Fruit fly (Drosophila melanogaster): Measurements from ENCODE around the gene PolD1.

PolD1 gene

DNA sequence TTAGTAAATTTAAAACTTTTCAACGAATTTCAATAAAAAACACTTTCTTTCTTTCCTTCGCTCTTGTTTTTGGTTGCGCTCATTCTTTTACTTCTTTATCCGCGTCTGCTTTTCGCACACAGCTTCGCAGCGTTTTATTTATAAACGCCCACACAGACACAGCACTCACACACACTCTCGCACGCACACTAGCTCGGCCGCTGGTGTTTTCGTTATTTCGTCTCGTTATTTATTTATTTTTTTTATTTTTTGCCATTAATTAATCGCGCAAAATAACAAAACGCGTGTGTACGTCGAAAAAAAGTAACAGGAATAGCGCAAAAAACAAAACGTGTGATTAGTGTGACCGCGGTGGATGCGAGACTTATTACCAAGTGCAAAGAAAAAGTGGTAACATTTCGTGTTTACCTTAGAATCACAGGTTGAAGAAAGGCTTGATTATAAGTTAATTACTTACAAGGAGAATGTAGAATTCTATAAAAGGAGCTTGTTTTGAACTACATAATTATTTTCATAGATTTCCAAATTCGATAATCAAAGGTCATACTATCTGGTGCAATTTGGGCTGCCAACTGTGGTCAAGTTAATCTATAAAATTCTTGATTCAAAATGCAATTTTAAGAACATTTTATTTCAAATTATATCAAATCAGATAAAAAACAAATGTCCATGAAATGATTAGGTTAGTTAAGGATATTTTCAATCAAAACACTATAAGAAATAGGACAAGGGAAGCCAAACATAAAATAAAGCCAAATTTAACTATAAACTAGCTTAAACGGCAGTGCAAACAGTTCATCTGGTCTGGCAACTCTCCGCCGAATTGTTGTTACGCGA lies 17.0 kb upstream of the PolD1 start, which contains the start of the genes hzg and mRpS31 (continued):
- peak; percentile 20 for TF ChIP-seq Fer2 (tag; optimal IDR thresholded peaks at IDR 0.05)
- TF ChIP-seq gsb-n (tag; optimal IDR thresholded peaks at IDR 0.05): peak; percentile 20
- TF ChIP-seq CG8765 (GFP tag; IDR thresholded peaks at IDR 0.05): no peak
- no peak for TF ChIP-seq sna (GFP tag; IDR thresholded peaks at IDR 0.05; ENCODE audit: partially characterized antibody)
- no peak for TF ChIP-seq B-H2 (GFP tag; optimal IDR thresholded peaks at IDR 0.05)
- no peak for TF ChIP-seq CG4707 (GFP tag; optimal IDR thresholded peaks at IDR 0.05)
- TF ChIP-seq yki (optimal IDR thresholded peaks at IDR 0.05): no peak
- no peak for TF ChIP-seq Lim3 (GFP tag; IDR thresholded peaks at IDR 0.05)
- no peak for TF ChIP-seq CG8281 (tag; optimal IDR thresholded peaks at IDR 0.05)
- TF ChIP-seq Hand (GFP tag; optimal IDR thresholded peaks at IDR 0.05): no peak
- TF ChIP-seq CG8944 (GFP tag; optimal IDR thresholded peaks at IDR 0.05): peak; percentile 3
- peak; percentile 46 for TF ChIP-seq chn (GFP tag; optimal IDR thresholded peaks at IDR 0.05)
- TF ChIP-seq CG6854 (GFP tag; optimal IDR thresholded peaks at IDR 0.05): no peak
- no peak for TF ChIP-seq mirr (GFP tag; optimal IDR thresholded peaks at IDR 0.05)
- TF ChIP-seq hbn (GFP tag; IDR thresholded peaks at IDR 0.05; ENCODE audit: partially characterized antibody): no peak
- no peak for TF ChIP-seq danr (GFP tag; IDR thresholded peaks at IDR 0.05)
- no peak for TF ChIP-seq CG11247 (GFP tag; IDR thresholded peaks at IDR 0.05)
- TF ChIP-seq CG12942 (GFP tag; optimal IDR thresholded peaks at IDR 0.05): peak; percentile 45
- peak; percentile 14 for TF ChIP-seq bcd (GFP tag; optimal IDR thresholded peaks at IDR 0.05)
- TF ChIP-seq CG17361 (GFP tag; IDR thresholded peaks at IDR 0.05): peak; percentile 73
- TF ChIP-seq CG11398 (GFP tag; optimal IDR thresholded peaks at IDR 0.05): no peak
- TF ChIP-seq Abd-B (GFP tag; optimal IDR thresholded peaks at IDR 0.05): peak; percentile 31
- TF ChIP-seq jumu (GFP tag; optimal IDR thresholded peaks at IDR 0.05): peak; percentile 41
- TF ChIP-seq lab (GFP tag; optimal IDR thresholded peaks at IDR 0.05): peak; percentile 31
- TF ChIP-seq CG2202 (tag; optimal IDR thresholded peaks at IDR 0.05): no peak
- peak; percentile 68 for TF ChIP-seq CG8924 (tag; optimal IDR thresholded peaks at IDR 0.05)
- peak; percentile 60 for TF ChIP-seq pho (GFP tag; optimal IDR thresholded peaks at IDR 0.05)
- peak; percentile 5 for TF ChIP-seq slp2 (GFP tag; optimal IDR thresholded peaks at IDR 0.05)
- TF ChIP-seq Aef1 (GFP tag; IDR thresholded peaks at IDR 0.05): no peak
- TF ChIP-seq salm (tag; optimal IDR thresholded peaks at IDR 0.05): no peak
- TF ChIP-seq klu (GFP tag; IDR thresholded peaks at IDR 0.05): no peak
- TF ChIP-seq CG31388 (GFP tag; optimal IDR thresholded peaks at IDR 0.05): no peak
- TF ChIP-seq sr (GFP tag; IDR thresholded peaks at IDR 0.05): peak; percentile 61; the same call in 1 of the 3 replicates
- no peak for TF ChIP-seq CG12104 (GFP tag; optimal IDR thresholded peaks at IDR 0.05)
- TF ChIP-seq CG11093 (GFP tag; IDR thresholded peaks at IDR 0.05): no peak
- peak; percentile 89 for TF ChIP-seq gfzf (GFP tag; optimal IDR thresholded peaks at IDR 0.05)
- TF ChIP-seq ems (GFP tag; optimal IDR thresholded peaks at IDR 0.05): no peak
- TF ChIP-seq CG8290 (GFP tag; optimal IDR thresholded peaks at IDR 0.05): peak; percentile 36
- TF ChIP-seq CG8290 (tag; optimal IDR thresholded peaks at IDR 0.05): peak in 1 of 2 experiments; percentile 5
- TF ChIP-seq oc (tag; optimal IDR thresholded peaks at IDR 0.05): no peak
- TF ChIP-seq org-1 (GFP tag; optimal IDR thresholded peaks at IDR 0.05): no peak
- peak; percentile 67 for TF ChIP-seq sug (tag; optimal IDR thresholded peaks at IDR 0.05)
- TF ChIP-seq dmrt99B (tag; optimal IDR thresholded peaks at IDR 0.05): peak; percentile 35
- TF ChIP-seq CG9797 (GFP tag; optimal IDR thresholded peaks at IDR 0.05): peak; percentile 82
- TF ChIP-seq CG2129 (GFP tag; IDR thresholded peaks at IDR 0.05; ENCODE audit: partially characterized antibody): no peak
- peak; percentile 56 for TF ChIP-seq Ets97D (GFP tag; optimal IDR thresholded peaks at IDR 0.05)
- peak; percentile 4 for TF ChIP-seq Ets65A (GFP tag)
- TF ChIP-seq ewg (GFP tag; optimal IDR thresholded peaks at IDR 0.05): no peak
- TF ChIP-seq CG17912 (GFP tag; optimal IDR thresholded peaks at IDR 0.05): no peak
- TF ChIP-seq trem (tag; optimal IDR thresholded peaks at IDR 0.05): peak; percentile 99
